Worm (Caenorhabditis elegans) whole organism, dauer: ENCODE results near the gene ant-1.4.
A peak's percentile ranks its signal among the peaks of the same experiment; 100 is the strongest.

Source experiments
- unc-62 ChIP-seq: sonication (generic microtip); optimal IDR thresholded peaks from 2 replicates; lab custom pipeline; 2017; ENCODE audit warnings: missing biosample characterization, missing genetic modification reagents, missing genetic modification characterization

ant-1.4 gene

DNA sequence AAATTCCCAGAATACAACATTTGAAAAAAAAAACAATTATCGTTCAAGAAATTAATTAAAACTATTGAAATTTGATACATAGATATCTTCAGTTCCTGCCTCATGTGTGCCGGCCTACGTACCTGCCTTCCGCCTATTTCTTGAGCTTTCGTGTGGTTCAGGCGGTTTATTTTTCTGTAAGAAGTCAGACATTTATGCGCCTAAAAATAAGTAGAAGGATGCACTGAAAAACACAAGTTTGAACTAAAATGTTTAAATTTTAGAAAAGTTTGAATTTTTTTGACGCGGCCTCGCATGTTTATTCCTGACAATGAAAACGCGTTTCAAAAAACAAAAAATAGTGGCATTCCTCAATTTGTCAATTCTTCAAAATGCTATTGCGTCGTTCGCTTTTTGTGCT is 13.6 kb upstream of the ant-1.4 start, which contains the start of gene C28C12.11:
Gene C28C12.11 (plus strand): TSS at position 301 of the 400 bp plus-strand sequence.
- TF ChIP-seq unc-62 (GFP tag; lab: Kevin White, UChicago): no peak

DNA sequence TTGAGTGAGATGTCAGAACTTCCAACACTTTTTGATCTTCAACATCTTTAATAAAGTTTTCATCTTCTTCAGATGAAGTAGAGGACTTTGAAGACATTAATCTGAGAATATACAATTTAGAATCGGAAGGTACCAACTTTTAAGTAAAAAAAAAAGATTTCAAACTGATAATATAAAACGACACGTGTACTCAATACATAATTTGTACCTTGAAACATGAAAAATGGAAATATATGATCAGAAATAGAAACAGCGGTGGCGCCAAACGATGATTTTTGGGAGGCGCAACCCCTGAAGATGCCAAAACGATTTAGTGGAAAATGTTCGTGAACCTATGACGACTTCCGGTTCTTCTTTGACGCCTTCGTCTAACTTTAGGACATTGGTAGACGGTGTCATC is 12.4 kb upstream of the ant-1.4 start, which contains the start of gene oat-1:
Gene oat-1 (minus strand): TSS at position 101 of the 400 bp plus-strand sequence.
- TF ChIP-seq unc-62 (GFP tag; lab: Kevin White, UChicago): no peak

DNA sequence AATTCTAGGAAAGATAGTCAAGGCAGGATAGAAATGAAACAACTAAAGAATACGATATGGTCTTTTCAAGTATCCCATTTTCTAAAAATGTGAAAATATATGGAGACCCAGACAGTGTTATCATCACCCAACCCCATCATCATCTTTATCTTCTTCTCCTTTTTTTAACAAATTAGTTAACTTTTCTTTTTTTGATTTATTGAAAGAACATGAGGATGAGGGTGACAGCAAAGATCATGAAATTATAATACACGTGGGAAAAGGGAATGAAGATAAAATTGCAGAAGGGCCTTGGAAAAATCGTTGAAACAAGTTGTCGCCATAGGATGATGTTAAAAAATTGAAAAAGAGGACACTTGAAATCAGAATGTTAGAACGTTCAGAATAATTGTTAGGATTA is 4.1 kb upstream of the ant-1.4 start:
- TF ChIP-seq unc-62 (GFP tag; lab: Kevin White, UChicago): no peak

DNA sequence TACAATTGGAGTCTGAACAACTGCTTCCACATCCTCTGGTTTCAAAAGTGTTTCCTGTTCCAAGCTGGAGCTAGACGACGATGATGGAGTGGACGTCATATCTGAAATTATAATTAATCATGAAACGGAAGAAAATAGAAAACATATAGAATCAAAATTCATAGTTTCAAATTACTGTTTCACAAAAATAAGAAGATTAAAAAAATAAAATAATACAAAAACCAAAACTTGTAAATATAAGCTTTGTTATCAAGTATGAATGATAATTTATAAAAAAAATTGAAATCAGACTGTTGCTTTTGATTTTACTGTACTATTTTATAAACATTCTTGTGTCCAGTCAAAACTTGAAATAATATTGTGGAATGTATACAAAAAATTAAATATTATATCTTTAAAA is 3.6 kb upstream of the ant-1.4 start, which contains the start of gene str-176:
Gene str-176 (minus strand): TSS at position 101 of the 400 bp plus-strand sequence.
- TF ChIP-seq unc-62 (GFP tag; lab: Kevin White, UChicago): no peak

ce11 chrIV:8463069-8463468 is 3.0 kb upstream of the ant-1.4 start:
- TF ChIP-seq unc-62 (GFP tag; lab: Kevin White, UChicago): no peak

DNA sequence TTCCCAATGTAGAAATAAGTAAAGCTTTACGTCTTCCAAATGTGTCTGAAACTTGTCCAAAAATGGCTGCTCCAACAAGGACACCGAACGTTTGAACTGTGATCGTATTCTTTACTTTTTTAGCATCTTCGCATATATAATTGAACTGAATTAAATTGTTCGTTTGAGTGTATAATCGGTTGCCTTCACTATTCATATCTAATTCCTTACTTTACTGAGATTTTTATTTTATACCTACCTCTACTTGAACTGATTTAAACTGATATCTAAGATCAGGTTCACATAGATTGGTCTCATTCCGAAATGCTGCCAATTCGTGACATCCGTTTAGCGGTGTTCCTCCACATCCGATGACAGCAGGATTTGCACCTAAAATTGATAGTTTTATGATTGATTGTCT is 2.3 kb upstream of the ant-1.4 start:
- no peak for TF ChIP-seq unc-62 (GFP tag; lab: Kevin White, UChicago)

- TF ChIP-seq unc-62 (GFP tag; lab: Kevin White, UChicago): no peak
Observed at ce11 chrIV:8461177-8461576, 1.1 kb upstream of the ant-1.4 start.

ce11 chrIV:8456899-8457298 is 3.2 kb downstream of the ant-1.4 start, which contains the start of gene syx-4:
Gene syx-4, plus strand, starts transcription at chrIV:8457280.
- TF ChIP-seq unc-62 (GFP tag; lab: Kevin White, UChicago): no peak

ce11 chrIV:8454076-8454475 is 6.0 kb downstream of the ant-1.4 start:
- TF ChIP-seq unc-62 (GFP tag; lab: Kevin White, UChicago): no peak

DNA sequence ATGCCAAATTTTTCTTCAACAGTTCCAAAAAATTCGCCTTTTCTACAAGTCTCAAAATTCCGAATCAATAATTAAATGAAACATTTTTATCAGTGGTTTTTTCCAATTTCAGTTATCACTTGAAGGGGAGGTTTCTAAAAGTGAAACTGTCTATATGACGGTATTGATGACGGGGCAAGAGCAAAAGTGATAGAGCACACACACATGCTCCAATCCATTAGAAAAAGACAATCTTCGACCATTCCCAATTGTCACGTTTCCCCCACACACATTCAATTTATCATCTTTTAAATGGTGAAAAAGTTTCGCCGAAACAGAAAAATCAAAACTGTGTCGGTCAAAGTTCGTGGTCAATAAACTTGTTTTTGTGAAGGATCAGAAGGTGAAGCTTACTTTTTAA is 6.9 kb downstream of the ant-1.4 start:
- TF ChIP-seq unc-62 (GFP tag; lab: Kevin White, UChicago): no peak

DNA sequence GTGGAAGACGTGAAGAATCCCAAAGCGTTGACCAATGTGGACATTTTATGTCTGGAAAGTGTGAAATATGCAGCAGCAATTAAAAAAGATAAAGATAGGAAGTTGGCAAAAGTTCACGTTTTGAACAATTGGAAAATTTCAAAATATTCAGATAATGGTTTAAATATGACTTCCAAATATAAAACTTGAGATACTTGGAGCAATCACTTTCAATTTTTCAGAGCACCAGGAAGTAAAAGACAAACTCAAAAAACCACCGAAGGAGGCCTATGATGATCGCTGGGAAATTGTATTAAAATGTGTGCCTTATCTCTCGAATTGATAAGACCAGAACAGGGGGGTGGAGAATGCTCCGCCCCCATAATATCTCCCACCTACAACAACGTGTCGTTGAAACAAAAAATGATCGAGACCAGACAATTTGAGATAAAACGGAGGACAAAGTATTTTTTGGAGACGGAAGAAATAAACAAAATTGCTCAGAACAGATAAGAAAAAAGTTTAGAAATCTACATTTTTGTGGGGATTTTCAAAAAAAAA is 8.3 kb downstream of the ant-1.4 start, which contains the start of gene eppl-1:
Gene eppl-1 (minus strand): TSS at position 51 of the 540 bp plus-strand sequence.
- no peak for TF ChIP-seq unc-62 (GFP tag; lab: Kevin White, UChicago)

ce11 chrIV:8450534-8450933 is 9.6 kb downstream of the ant-1.4 start:
- TF ChIP-seq unc-62 (GFP tag; lab: Kevin White, UChicago): no peak

ce11 chrIV:8449869-8450268 is 10.2 kb downstream of the ant-1.4 start:
- TF ChIP-seq unc-62 (GFP tag; lab: Kevin White, UChicago): no peak

DNA sequence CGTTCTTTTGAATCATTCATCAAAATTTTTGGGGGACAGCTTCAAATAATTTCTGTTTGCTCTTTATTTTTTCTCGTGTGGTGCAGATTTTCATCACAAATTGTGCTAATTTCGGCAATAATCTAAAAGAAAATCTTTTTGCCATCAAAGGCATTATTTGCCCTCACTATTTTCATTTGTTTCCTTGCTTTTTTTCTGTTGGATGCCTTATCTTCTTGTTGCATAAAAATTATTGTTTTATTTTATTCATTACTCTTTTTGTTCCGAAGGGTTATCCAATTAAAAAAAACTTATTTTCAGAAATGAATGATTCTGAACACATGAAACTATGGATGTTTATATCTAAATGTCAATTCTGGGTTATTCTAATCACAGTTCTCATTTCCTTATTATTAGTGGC is 13.2 kb downstream of the ant-1.4 start, which contains the start of gene T01B11.1:
Gene T01B11.1 (plus strand): TSS at position 301 of the 400 bp plus-strand sequence.
- TF ChIP-seq unc-62 (GFP tag; lab: Kevin White, UChicago): no peak

DNA sequence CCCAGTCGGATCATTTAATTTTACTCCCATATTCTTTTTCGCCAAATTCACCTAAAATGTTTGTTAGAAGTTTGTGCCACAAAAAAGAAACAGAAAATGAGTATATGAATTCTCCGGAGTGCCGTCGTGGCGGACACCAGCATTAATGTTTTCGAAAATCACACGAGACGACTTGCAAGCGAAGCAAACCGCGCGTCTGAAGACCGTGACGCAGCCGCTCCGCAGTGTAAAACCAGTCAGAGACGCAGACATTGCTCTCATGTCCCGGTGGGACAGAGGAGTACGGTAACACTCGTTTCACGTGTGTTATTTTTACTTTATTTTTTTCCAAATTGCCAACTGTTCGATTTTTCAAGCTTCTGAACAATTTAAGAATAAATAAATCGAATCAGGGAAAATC is 27.4 kb downstream of the ant-1.4 start, which contains the start of the genes T26A8.4 and pdtf-1:
Gene T26A8.4 (minus strand): TSS at position 185 of the 400 bp plus-strand sequence.
Gene pdtf-1 (plus strand): TSS at position 330 of the 400 bp plus-strand sequence.
- peak; percentile 19 for TF ChIP-seq unc-62 (GFP tag; lab: Kevin White, UChicago)

- TF ChIP-seq unc-62 (GFP tag; lab: Kevin White, UChicago): no peak
Observed at ce11 chrIV:8431567-8432458, 28.3 kb downstream of the ant-1.4 start.
